Fruit fly (Drosophila melanogaster): ENCODE measurements around the gene CG33783.

The CG33783 gene

DNA sequence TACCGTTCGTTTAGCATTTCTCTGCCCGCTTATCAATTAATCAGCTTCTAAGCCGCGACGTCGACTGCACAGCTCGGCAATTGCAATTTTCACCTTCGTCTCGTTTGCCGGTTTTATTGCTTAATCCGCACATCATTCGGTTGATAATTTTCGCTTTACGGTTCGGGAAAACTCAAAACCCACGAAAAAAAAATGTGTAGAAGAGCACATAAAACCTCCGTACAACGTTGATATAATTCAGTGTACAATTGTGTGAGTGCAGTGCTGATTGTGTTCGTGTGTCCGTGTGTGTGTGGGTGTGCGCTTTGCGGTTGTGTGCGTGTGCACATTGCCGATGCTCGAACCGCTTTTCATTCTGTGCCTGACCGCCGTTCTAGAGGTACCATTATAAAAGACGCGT is 45.6 kb downstream of the CG33783 start, which contains the start of gene CAH7:
TSS of gene CAH7 (plus strand) at position 43 of the 400 bp plus-strand sequence.
- no peak for TF ChIP-seq psq (optimal IDR thresholded peaks at IDR 0.05)
- TF ChIP-seq usp (GFP tag; optimal IDR thresholded peaks at IDR 0.05), result no peak
- TF ChIP-seq pan (optimal IDR thresholded peaks at IDR 0.05), result no peak
- TF ChIP-seq CG8478 (optimal IDR thresholded peaks at IDR 0.05), result no peak
- no peak for TF ChIP-seq Dll (optimal IDR thresholded peaks at IDR 0.05)
- no peak for TF ChIP-seq EcR (GFP tag; optimal IDR thresholded peaks at IDR 0.05)

DNA sequence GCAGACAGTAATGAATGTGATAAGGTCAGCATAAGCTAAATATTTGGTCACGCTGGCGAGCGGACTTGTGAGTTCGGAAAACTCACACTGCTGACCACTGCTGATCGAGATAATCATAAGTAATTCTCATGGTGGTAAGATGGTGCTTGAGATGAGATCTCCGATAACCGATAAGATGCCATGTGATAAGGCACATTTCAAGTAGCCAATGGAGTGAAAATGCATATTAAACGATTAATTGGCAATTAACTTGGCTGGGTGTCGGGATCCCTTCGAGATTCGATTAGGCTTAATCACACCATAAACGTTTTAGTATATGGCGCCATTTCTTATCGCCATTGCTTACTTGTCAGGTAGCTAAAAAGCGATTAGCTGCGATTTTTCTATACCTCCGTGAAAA is 47.2 kb downstream of the CG33783 start:
- no peak for TF ChIP-seq Dll (optimal IDR thresholded peaks at IDR 0.05)
- no peak for TF ChIP-seq psq (optimal IDR thresholded peaks at IDR 0.05)
- no peak for TF ChIP-seq EcR (GFP tag; optimal IDR thresholded peaks at IDR 0.05)
- no peak for TF ChIP-seq pan (optimal IDR thresholded peaks at IDR 0.05)
- TF ChIP-seq usp (GFP tag; optimal IDR thresholded peaks at IDR 0.05), result no peak
- no peak for TF ChIP-seq CG8478 (optimal IDR thresholded peaks at IDR 0.05)

DNA sequence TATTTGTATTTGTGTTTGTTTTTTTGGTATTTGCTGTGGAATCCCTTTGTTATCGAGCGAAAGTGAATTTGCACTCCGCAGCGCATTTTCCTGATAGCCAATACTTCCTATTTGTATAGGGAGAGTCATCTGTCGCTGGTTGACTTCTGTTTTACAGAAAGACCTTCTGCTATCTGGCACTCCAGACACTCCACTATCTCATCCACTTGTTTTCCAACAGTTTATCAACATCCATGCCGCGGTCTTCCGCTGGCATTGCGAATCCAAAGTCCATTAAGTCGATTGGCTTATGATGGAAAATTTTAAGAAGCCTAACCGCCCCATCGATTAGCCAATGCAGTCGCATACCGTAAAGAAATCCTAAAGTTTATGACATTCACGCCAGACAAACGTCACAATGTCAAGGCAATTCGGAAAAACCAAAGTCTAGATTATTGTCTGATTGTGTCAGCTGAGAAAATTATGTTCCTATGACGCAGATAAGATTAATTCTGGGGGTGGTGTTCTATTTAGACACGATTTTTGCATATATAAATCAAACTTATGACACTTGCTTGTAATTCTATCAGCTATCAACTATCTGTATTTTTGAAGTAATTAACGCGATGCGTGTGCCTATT is 48.5 kb downstream of the CG33783 start:
- TF ChIP-seq EcR (GFP tag; optimal IDR thresholded peaks at IDR 0.05), result no peak
- TF ChIP-seq psq (optimal IDR thresholded peaks at IDR 0.05), result no peak
- no peak for TF ChIP-seq usp (GFP tag; optimal IDR thresholded peaks at IDR 0.05)
- no peak for TF ChIP-seq CG8478 (optimal IDR thresholded peaks at IDR 0.05)
- no peak for TF ChIP-seq Dll (optimal IDR thresholded peaks at IDR 0.05)

DNA sequence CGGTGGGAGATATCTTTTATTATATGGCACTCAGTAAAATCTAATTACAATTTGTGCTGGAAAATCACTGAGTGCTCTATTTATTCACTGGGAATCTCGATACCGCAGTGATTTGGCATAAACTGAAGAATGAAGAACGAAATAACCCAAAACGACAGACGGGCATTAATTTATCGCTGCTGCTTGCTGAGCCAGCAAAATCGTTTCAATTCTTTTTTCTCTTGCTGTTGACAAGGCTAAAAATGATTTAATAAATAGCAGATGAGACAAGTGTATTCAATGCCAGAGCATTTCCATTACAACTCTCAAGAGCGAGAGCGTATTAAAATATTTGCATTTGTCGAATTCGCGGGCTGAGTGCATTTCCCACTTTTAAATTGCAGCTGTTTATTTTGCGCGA is 49.2 kb downstream of the CG33783 start:
- no peak for TF ChIP-seq Dll (optimal IDR thresholded peaks at IDR 0.05)
- TF ChIP-seq CG8478 (optimal IDR thresholded peaks at IDR 0.05), result no peak
- TF ChIP-seq psq (optimal IDR thresholded peaks at IDR 0.05), result no peak
- no peak for TF ChIP-seq pan (optimal IDR thresholded peaks at IDR 0.05)
- no peak for TF ChIP-seq EcR (GFP tag; optimal IDR thresholded peaks at IDR 0.05)
- no peak for TF ChIP-seq usp (GFP tag; optimal IDR thresholded peaks at IDR 0.05)

All from whole organism.